Fruit fly (Drosophila melanogaster): ENCODE results near the gene Poxm.

Gene Poxm

dm6 chr3R:8269740-8270139 lies 63.9 kb downstream of the Poxm start, which contains the start of gene CG9630 (continued):
- TF ChIP-seq Dbx (GFP tag; IDR thresholded peaks at IDR 0.05) (no peak), Dfd (GFP tag; optimal IDR thresholded peaks at IDR 0.05) (no peak), sob (GFP tag; IDR thresholded peaks at IDR 0.05) (no peak), CG17568 (GFP tag; optimal IDR thresholded peaks at IDR 0.05) (no peak), grn (GFP tag; optimal IDR thresholded peaks at IDR 0.05) (no peak), CG14860 (GFP tag; IDR thresholded peaks at IDR 0.05; ENCODE audit: partially characterized antibody) (no peak), pho (GFP tag; optimal IDR thresholded peaks at IDR 0.05) (no peak), cwo (GFP tag; optimal IDR thresholded peaks at IDR 0.05) (no peak), nau (GFP tag; optimal IDR thresholded peaks at IDR 0.05) (no peak), Atf6 (GFP tag; IDR thresholded peaks at IDR 0.05) (no peak), CG9609 (GFP tag; optimal IDR thresholded peaks at IDR 0.05) (no peak), Mad (GFP tag; optimal IDR thresholded peaks at IDR 0.05) (no peak), CG16815 (GFP tag; optimal IDR thresholded peaks at IDR 0.05) (no peak), en (GFP tag; optimal IDR thresholded peaks at IDR 0.05) (no peak), CG10147 (GFP tag; optimal IDR thresholded peaks at IDR 0.05) (no peak), CG3995 (GFP tag; optimal IDR thresholded peaks at IDR 0.05) (peak; percentile 38), CG3407 (GFP tag; optimal IDR thresholded peaks at IDR 0.05) (no peak), Blimp-1 (GFP tag; optimal IDR thresholded peaks at IDR 0.05) (no peak), CG12659 (GFP tag; optimal IDR thresholded peaks at IDR 0.05) (peak; percentile 12), CG1024 (GFP tag; IDR thresholded peaks at IDR 0.05) (no peak), CG8290 (GFP tag; optimal IDR thresholded peaks at IDR 0.05) (no peak), CG8290 (tag; optimal IDR thresholded peaks at IDR 0.05) (no peak), chm (GFP tag; IDR thresholded peaks at IDR 0.05) (peak; percentile 32; the same call in 1 of the 2 replicates), Lim3 (GFP tag; IDR thresholded peaks at IDR 0.05) (no peak), CG43689 (GFP tag; IDR thresholded peaks at IDR 0.05) (no peak), Oli (tag; optimal IDR thresholded peaks at IDR 0.05) (no peak), CG12942 (GFP tag; optimal IDR thresholded peaks at IDR 0.05) (no peak), CG12219 (GFP tag; optimal IDR thresholded peaks at IDR 0.05) (no peak), psq (GFP tag; optimal IDR thresholded peaks at IDR 0.05) (no peak), CG1832 (GFP tag; optimal IDR thresholded peaks at IDR 0.05) (no peak), usp (GFP tag; optimal IDR thresholded peaks at IDR 0.05) (no peak), tgo (GFP tag; IDR thresholded peaks at IDR 0.05) (no peak), CG1647 (GFP tag; optimal IDR thresholded peaks at IDR 0.05) (no peak), scrt (GFP tag; optimal IDR thresholded peaks at IDR 0.05) (no peak), CG7786 (GFP tag; optimal IDR thresholded peaks at IDR 0.05) (no peak), sug (tag; optimal IDR thresholded peaks at IDR 0.05) (no peak), Opbp (GFP tag; IDR thresholded peaks at IDR 0.05; ENCODE audit: partially characterized antibody) (peak; percentile 74), az2 (GFP tag; optimal IDR thresholded peaks at IDR 0.05) (no peak), Lpt (GFP tag; optimal IDR thresholded peaks at IDR 0.05) (no peak), bsh (GFP tag; optimal IDR thresholded peaks at IDR 0.05) (no peak), Nf-YC (tag; optimal IDR thresholded peaks at IDR 0.05) (no peak), H15 (GFP tag; IDR thresholded peaks at IDR 0.05) (no peak), repo (GFP tag; optimal IDR thresholded peaks at IDR 0.05) (no peak), CG33557 (GFP tag; optimal IDR thresholded peaks at IDR 0.05) (no peak), CG6175 (GFP tag; IDR thresholded peaks at IDR 0.05) (no peak), sens (GFP tag) (no peak), CG8388 (GFP tag; optimal IDR thresholded peaks at IDR 0.05) (no peak), Pdp1 (GFP tag; optimal IDR thresholded peaks at IDR 0.05) (no peak), CG6272 (GFP tag; IDR thresholded peaks at IDR 0.05) (no peak), stwl (tag; optimal IDR thresholded peaks at IDR 0.05) (no peak), CG7928 (GFP tag; optimal IDR thresholded peaks at IDR 0.05) (peak; percentile 13), pfk (GFP tag; optimal IDR thresholded peaks at IDR 0.05) (no peak), CG4328 (GFP tag; optimal IDR thresholded peaks at IDR 0.05) (no peak)
